Worm (Caenorhabditis elegans) whole organism, L1 larva: ENCODE measurements around the gene frm-2.

Source experiments
- aha-1 ChIP-seq: fragments of 150-350 bp; optimal IDR thresholded peaks from 2 replicates; lab custom pipeline; 2014; ENCODE audit warnings: missing biosample characterization, missing genetic modification characterization
- elt-3 ChIP-seq, 6 experiments: fragments of 150-350 bp in 1 of 6; sonication (generic microtip); optimal IDR thresholded peaks; 2 replicates each; lab custom pipeline; 2017 to 2018; ENCODE audit warnings: missing biosample characterization in 6 of 6, missing genetic modification characterization in 6 of 6, inconsistent platforms in 1 of 6
- fos-1 ChIP-seq: fragments of 150-350 bp; optimal IDR thresholded peaks from 2 replicates; lab custom pipeline; 2014; ENCODE audit warnings: missing biosample characterization, missing genetic modification characterization
- lin-15B ChIP-seq: fragments of 150-350 bp; sonication (generic microtip); optimal IDR thresholded peaks from 3 replicates; lab custom pipeline; 2014; ENCODE audit warnings: missing biosample characterization, missing genetic modification characterization
- lir-3 ChIP-seq: sonication (generic microtip); optimal IDR thresholded peaks from 2 replicates; lab custom pipeline; 2016; ENCODE audit warnings: mild to moderate bottlenecking, missing genetic modification characterization, moderate library complexity, missing compliant biosample characterization; ENCODE audit not compliant: poor library complexity
- mep-1 ChIP-seq: fragments of 150-350 bp; optimal IDR thresholded peaks from 2 replicates; lab custom pipeline; 2014; ENCODE audit warnings: missing biosample characterization, missing genetic modification characterization
- nhr-12 ChIP-seq: sonication (generic microtip); optimal IDR thresholded peaks from 2 replicates; lab custom pipeline; 2017; ENCODE audit warnings: missing biosample characterization, missing genetic modification characterization
- nhr-20 ChIP-seq: sonication (generic microtip); optimal IDR thresholded peaks from 2 replicates; lab custom pipeline; 2016; ENCODE audit warnings: mild to moderate bottlenecking, missing genetic modification characterization, missing compliant biosample characterization
- nhr-90 ChIP-seq: sonication (generic microtip); optimal IDR thresholded peaks from 2 replicates; lab custom pipeline; 2016; ENCODE audit warnings: mild to moderate bottlenecking, missing genetic modification characterization, missing compliant biosample characterization; ENCODE audit not compliant: poor library complexity
- pax-3 ChIP-seq: fragments of 200-800 bp; sonication (Bioruptor generic); optimal IDR thresholded peaks from 2 replicates; lab custom pipeline; 2018; ENCODE audit warnings: mild to moderate bottlenecking, missing genetic modification characterization, moderate library complexity, missing compliant biosample characterization
- pqm-1 ChIP-seq: sonication (generic microtip); optimal IDR thresholded peaks from 3 replicates; lab custom pipeline; 2017; ENCODE audit warnings: missing biosample characterization, missing genetic modification characterization
- ztf-4 ChIP-seq: fragments of 150-350 bp; optimal IDR thresholded peaks from 2 replicates; lab custom pipeline; 2014; ENCODE audit warnings: missing biosample characterization, missing genetic modification characterization

- TF ChIP-seq ztf-4 (tag; lab: Kevin White, UChicago) = no peak
- TF ChIP-seq lin-15B = no peak
- TF ChIP-seq nhr-12 (tag; lab: Kevin White, UChicago) = no peak
- TF ChIP-seq nhr-20 = no peak
- no peak for TF ChIP-seq aha-1 (tag; lab: Kevin White, UChicago)
- TF ChIP-seq mep-1 = peak; percentile 15
- TF ChIP-seq elt-3 (tag; optimal IDR thresholded peaks at IDR 0.05; lab: Kevin White, UChicago) = no peak
- no peak for TF ChIP-seq nhr-90 (tag; lab: Kevin White, UChicago)
- no peak for TF ChIP-seq pax-3 (tag; lab: Kevin White, UChicago)
- TF ChIP-seq pqm-1 (tag; lab: Kevin White, UChicago) = no peak
- TF ChIP-seq lir-3 (tag; lab: Kevin White, UChicago) = no peak
- no peak for TF ChIP-seq fos-1 (tag; lab: Kevin White, UChicago)
Observed at ce11 chrIII:5988010-5988409, 6.1 kb upstream of the frm-2 start.
